Worm (Caenorhabditis elegans) whole organism, L4 larva: ENCODE measurements around the gene cec-1.

ENCODE experiments used
- D1046.2 ChIP-seq: fragments of 200-800 bp; sonication (Bioruptor generic); IDR thresholded peaks from 2 replicates; pipeline ENCODE4 v1.3.6; 2022; ENCODE audit warnings: missing genetic modification characterization, missing compliant biosample characterization
- F10B5.3 ChIP-seq: sonication (generic microtip); optimal IDR thresholded peaks from 2 replicates; lab custom pipeline; 2016; ENCODE audit warnings: mild to moderate bottlenecking, missing genetic modification characterization, missing compliant biosample characterization
- F26F4.8 ChIP-seq: fragments of 200-800 bp; sonication (Bioruptor generic); conservative IDR thresholded peaks from 2 replicates; pipeline ENCODE4 v1.3.6; 2022; ENCODE audit warnings: missing genetic modification characterization, missing compliant biosample characterization
- F49E8.2 ChIP-seq: sonication (generic microtip); optimal IDR thresholded peaks from 2 replicates; lab custom pipeline; 2016; ENCODE audit warnings: missing compliant biosample characterization, mild to moderate bottlenecking, missing genetic modification characterization, borderline replicate concordance
- R02D3.7 ChIP-seq: fragments of 150-350 bp; sonication (generic microtip); optimal IDR thresholded peaks from 3 replicates; lab custom pipeline; 2014; ENCODE audit warnings: missing biosample characterization, missing genetic modification characterization
- T20F7.1 ChIP-seq: fragments of 200-800 bp; sonication (Bioruptor generic); optimal IDR thresholded peaks from 2 replicates; lab custom pipeline; 2018; ENCODE audit warnings: mild to moderate bottlenecking, missing genetic modification characterization, missing compliant biosample characterization
- Y48G9A.11 ChIP-seq: fragments of 200-800 bp; sonication (Bioruptor generic); IDR thresholded peaks from 2 replicates; pipeline ENCODE4 v1.3.6; 2022; ENCODE audit warnings: missing genetic modification reagents, missing genetic modification characterization, missing compliant biosample characterization
- Y75B8A.6 ChIP-seq: fragments of 200-800 bp; sonication (Bioruptor generic); IDR thresholded peaks from 2 replicates; pipeline ENCODE4 v1.3.6; 2022; ENCODE audit warnings: missing genetic modification reagents, missing genetic modification characterization, missing compliant biosample characterization
- ZK546.5 ChIP-seq, 2 experiments: sonication (generic microtip); optimal IDR thresholded peaks; 2 replicates each; lab custom pipeline; 2017; ENCODE audit warnings: missing biosample characterization in 2 of 2, missing genetic modification characterization in 2 of 2
- aha-1 ChIP-seq: fragments of 150-350 bp; peaks from one replicate; lab custom pipeline; 2014; ENCODE audit warnings: missing biosample characterization, missing genetic modification characterization
- aly-2 ChIP-seq: sonication (generic microtip); optimal IDR thresholded peaks from 2 replicates; lab custom pipeline; 2018; ENCODE audit warnings: missing biosample characterization, missing genetic modification characterization
- arid-1 ChIP-seq: fragments of 200-800 bp; sonication (Bioruptor generic); conservative IDR thresholded peaks from 2 replicates; pipeline ENCODE4 v1.3.6; 2022; ENCODE audit warnings: missing genetic modification reagents, missing genetic modification characterization, missing compliant biosample characterization
- attf-4 ChIP-seq: sonication (generic microtip); optimal IDR thresholded peaks from 3 replicates; lab custom pipeline; 2017; ENCODE audit warnings: missing biosample characterization, missing genetic modification characterization
- ceh-62 ChIP-seq: sonication (generic microtip); optimal IDR thresholded peaks from 2 replicates; lab custom pipeline; 2017; ENCODE audit warnings: missing biosample characterization, missing genetic modification characterization
- ces-1 ChIP-seq: fragments of 150-350 bp; sonication (generic microtip); optimal IDR thresholded peaks from 4 replicates; lab custom pipeline; 2014; ENCODE audit warnings: missing biosample characterization, missing genetic modification reagents, missing genetic modification characterization
- daf-12 ChIP-seq: fragments of 150-350 bp; optimal IDR thresholded peaks from 2 replicates; lab custom pipeline; 2014; ENCODE audit warnings: missing biosample characterization, missing genetic modification reagents, missing genetic modification characterization
- daf-19 ChIP-seq: fragments of 200-800 bp; sonication (Bioruptor generic); conservative IDR thresholded peaks from 2 replicates; pipeline ENCODE4 v1.3.6; 2022; ENCODE audit warnings: missing genetic modification characterization, missing compliant biosample characterization
- dmd-6 ChIP-seq: fragments of 200-800 bp; sonication (Bioruptor generic); IDR thresholded peaks from 2 replicates; pipeline ENCODE4 v1.3.6; 2022; ENCODE audit warnings: missing genetic modification reagents, missing genetic modification characterization, missing compliant biosample characterization
- dmd-8 ChIP-seq: fragments of 200-800 bp; sonication (Bioruptor generic); IDR thresholded peaks from 2 replicates; pipeline ENCODE4 v1.3.6; 2022; ENCODE audit warnings: missing genetic modification characterization, missing compliant biosample characterization
- dpl-1 ChIP-seq: fragments of 150-350 bp; optimal IDR thresholded peaks from 2 replicates; lab custom pipeline; 2014; ENCODE audit warnings: missing biosample characterization, missing genetic modification reagents, missing genetic modification characterization
- dve-1 ChIP-seq: sonication (generic microtip); optimal IDR thresholded peaks from 2 replicates; lab custom pipeline; 2017; ENCODE audit warnings: antibody characterized with exemption, mild to moderate bottlenecking, missing genetic modification characterization, missing compliant biosample characterization; ENCODE audit not compliant: insufficient read depth
- fkh-10 ChIP-seq: fragments of 150-350 bp; optimal IDR thresholded peaks from 2 replicates; lab custom pipeline; 2014; ENCODE audit warnings: missing biosample characterization, missing genetic modification reagents, missing genetic modification characterization
- fos-1 ChIP-seq: fragments of 150-350 bp; optimal IDR thresholded peaks from 2 replicates; lab custom pipeline; 2014; ENCODE audit warnings: missing biosample characterization, missing genetic modification characterization
- hlh-11 ChIP-seq: fragments of 200-800 bp; sonication (Bioruptor generic); optimal IDR thresholded peaks from 2 replicates; lab custom pipeline; 2018; ENCODE audit warnings: mild to moderate bottlenecking, missing genetic modification characterization, missing compliant biosample characterization
- hlh-30 ChIP-seq: sonication (generic microtip); optimal IDR thresholded peaks from 2 replicates; lab custom pipeline; 2017; ENCODE audit warnings: antibody characterized with exemption, mild to moderate bottlenecking, missing genetic modification characterization, missing compliant biosample characterization; ENCODE audit not compliant: insufficient read depth
- lin-1 ChIP-seq: fragments of 200-800 bp; sonication (Bioruptor generic); IDR thresholded peaks from 2 replicates; pipeline ENCODE4 v1.3.6; 2022; ENCODE audit warnings: missing genetic modification reagents, missing genetic modification characterization, missing compliant biosample characterization
- lin-29 ChIP-seq: fragments of 200-800 bp; sonication (Bioruptor generic); IDR thresholded peaks from 2 replicates; pipeline ENCODE4 v1.3.6; 2022; ENCODE audit warnings: missing genetic modification reagents, missing genetic modification characterization, missing compliant biosample characterization
- lin-38 ChIP-seq: fragments of 200-800 bp; sonication (Bioruptor generic); IDR thresholded peaks from 2 replicates; pipeline ENCODE4 v1.3.6; 2022; ENCODE audit warnings: missing genetic modification reagents, missing genetic modification characterization, missing compliant biosample characterization
- lin-39 ChIP-seq: fragments of 150-350 bp; optimal IDR thresholded peaks from 2 replicates; lab custom pipeline; 2014; ENCODE audit warnings: missing biosample characterization, missing genetic modification reagents, missing genetic modification characterization
- lsy-2 ChIP-seq, 2 experiments: fragments of 150-350 bp in 1 of 2; sonication (generic microtip) in 1 of 2; optimal IDR thresholded peaks; 2 replicates each; lab custom pipeline; 2014 to 2017; ENCODE audit warnings: missing biosample characterization in 2 of 2, missing genetic modification characterization in 2 of 2
- madf-5 ChIP-seq, 2 experiments: fragments of 200-800 bp; sonication (Bioruptor generic); IDR thresholded peaks; 2 replicates each; pipeline ENCODE4 v1.3.6; 2022; ENCODE audit warnings: missing compliant biosample characterization in 2 of 2, missing genetic modification characterization in 2 of 2
- mdt-29 ChIP-seq: fragments of 200-800 bp; sonication (Bioruptor generic); IDR thresholded peaks from 2 replicates; pipeline ENCODE4 v1.3.6; 2022; ENCODE audit warnings: missing genetic modification reagents, missing genetic modification characterization, missing compliant biosample characterization
- mep-1 ChIP-seq: fragments of 150-350 bp; sonication (generic microtip); optimal IDR thresholded peaks from 3 replicates; lab custom pipeline; 2014; ENCODE audit warnings: missing biosample characterization, missing genetic modification characterization
- mes-2 ChIP-seq: sonication (generic microtip); optimal IDR thresholded peaks from 2 replicates; lab custom pipeline; 2016; ENCODE audit warnings: missing genotype, mild to moderate bottlenecking, missing genetic modification characterization, missing compliant biosample characterization; ENCODE audit not compliant: poor library complexity, severe bottlenecking
- nhr-102 ChIP-seq: sonication (generic microtip); optimal IDR thresholded peaks from 2 replicates; lab custom pipeline; 2016; ENCODE audit warnings: mild to moderate bottlenecking, missing genetic modification characterization, moderate library complexity, missing compliant biosample characterization
- nhr-111 ChIP-seq: fragments of 200-800 bp; sonication (Bioruptor generic); optimal IDR thresholded peaks from 2 replicates; lab custom pipeline; 2018; ENCODE audit warnings: mild to moderate bottlenecking, missing genetic modification characterization, missing compliant biosample characterization
- nhr-28 ChIP-seq: fragments of 150-350 bp; optimal IDR thresholded peaks from 2 replicates; lab custom pipeline; 2014; ENCODE audit warnings: missing biosample characterization, missing genetic modification characterization
- nhr-42 ChIP-seq: fragments of 200-800 bp; sonication (Bioruptor generic); IDR thresholded peaks from 2 replicates; pipeline ENCODE4 v1.3.6; 2022; ENCODE audit warnings: missing genetic modification characterization, missing compliant biosample characterization
- nhr-48 ChIP-seq: sonication (generic microtip); optimal IDR thresholded peaks from 2 replicates; lab custom pipeline; 2016; ENCODE audit warnings: mild to moderate bottlenecking, missing genetic modification characterization, missing compliant biosample characterization
- nhr-76 ChIP-seq: fragments of 150-350 bp; optimal IDR thresholded peaks from 2 replicates; lab custom pipeline; 2014; ENCODE audit warnings: missing biosample characterization, missing genetic modification characterization
- rbr-2 ChIP-seq: sonication (generic microtip); optimal IDR thresholded peaks from 2 replicates; lab custom pipeline; 2016; ENCODE audit warnings: missing genotype, missing genetic modification characterization, missing compliant biosample characterization
- saeg-2 ChIP-seq: fragments of 200-800 bp; sonication (Bioruptor generic); IDR thresholded peaks from 2 replicates; pipeline ENCODE4 v1.3.6; 2022; ENCODE audit warnings: missing genetic modification reagents, missing genetic modification characterization, missing compliant biosample characterization
- sdz-12 ChIP-seq: fragments of 200-800 bp; sonication (Bioruptor generic); optimal IDR thresholded peaks from 2 replicates; lab custom pipeline; 2018; ENCODE audit warnings: mild to moderate bottlenecking, missing genetic modification characterization, missing compliant biosample characterization
- set-16 ChIP-seq: fragments of 200-800 bp; sonication (Bioruptor generic); IDR thresholded peaks from 2 replicates; pipeline ENCODE4 v1.3.6; 2022; ENCODE audit warnings: missing genetic modification reagents, missing genetic modification characterization, missing compliant biosample characterization
- skn-1 ChIP-seq: fragments of 150-350 bp; optimal IDR thresholded peaks from 2 replicates; lab custom pipeline; 2014; ENCODE audit warnings: missing biosample characterization, missing genetic modification characterization
- snpc-1.2 ChIP-seq: fragments of 200-800 bp; sonication (Bioruptor generic); IDR thresholded peaks from 2 replicates; pipeline ENCODE4 v1.3.6; 2022; ENCODE audit warnings: missing genetic modification reagents, missing genetic modification characterization, missing compliant biosample characterization
- snpc-4 ChIP-seq: fragments of 150-350 bp; optimal IDR thresholded peaks from 2 replicates; lab custom pipeline; 2014; ENCODE audit warnings: missing biosample characterization, missing genetic modification characterization
- spr-1 ChIP-seq: sonication (generic microtip); optimal IDR thresholded peaks from 2 replicates; lab custom pipeline; 2016; ENCODE audit warnings: mild to moderate bottlenecking, missing genetic modification characterization, missing compliant biosample characterization
- tag-97 ChIP-seq: fragments of 200-800 bp; sonication (Bioruptor generic); IDR thresholded peaks from 2 replicates; pipeline ENCODE4 v1.3.6; 2022; ENCODE audit warnings: missing genetic modification characterization, missing compliant biosample characterization
- tra-1 ChIP-seq: fragments of 200-800 bp; sonication (Bioruptor generic); IDR thresholded peaks from 2 replicates; pipeline ENCODE4 v1.3.6; 2022; ENCODE audit warnings: missing genetic modification reagents, missing genetic modification characterization, missing compliant biosample characterization
- zag-1 ChIP-seq: fragments of 150-350 bp; optimal IDR thresholded peaks from 2 replicates; lab custom pipeline; 2014; ENCODE audit warnings: missing biosample characterization, missing genetic modification characterization
- zip-11 ChIP-seq: fragments of 200-800 bp; sonication (Bioruptor generic); IDR thresholded peaks from 2 replicates; pipeline ENCODE4 v1.3.6; 2022; ENCODE audit warnings: missing genetic modification characterization, missing compliant biosample characterization
- zip-2 ChIP-seq: fragments of 150-350 bp; optimal IDR thresholded peaks from 2 replicates; lab custom pipeline; 2014; ENCODE audit warnings: missing biosample characterization, missing genetic modification characterization

The cec-1 gene

DNA sequence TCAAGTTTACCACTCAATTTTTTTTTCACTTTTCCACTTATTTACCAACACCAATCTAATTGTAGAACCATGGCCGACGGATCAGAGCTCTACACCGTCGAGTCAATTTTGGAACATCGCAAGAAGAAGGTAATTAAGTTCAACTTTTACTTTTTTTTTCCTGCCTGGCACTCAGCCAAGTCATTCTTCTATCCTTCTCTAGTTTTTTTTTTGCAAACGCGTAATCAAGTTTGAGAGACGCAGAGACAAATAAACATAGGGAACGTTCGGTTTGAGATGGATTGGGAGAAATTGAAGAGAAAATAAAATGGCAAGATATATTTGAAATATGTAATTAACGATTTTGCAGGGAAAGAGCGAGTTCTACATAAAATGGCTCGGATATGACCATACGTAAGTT, at the start of gene cec-1:
Gene cec-1 (plus strand): TSS at position 63 of the 400 bp plus-strand sequence.
- TF ChIP-seq nhr-48 (tag; lab: Kevin White, UChicago) (no peak), nhr-102 (no peak), sdz-12 (no peak), aha-1 (tag; lab: Kevin White, UChicago) (no peak), lin-29 (GFP tag; lab: Robert Waterston, UW) (no peak), zip-11 (no peak), nhr-111 (GFP tag; lab: Kevin White, UChicago) (no peak), mdt-29 (GFP tag; lab: Robert Waterston, UW) (no peak), F49E8.2 (tag; lab: Kevin White, UChicago) (no peak), Y48G9A.11 (no peak), set-16 (GFP tag; lab: Robert Waterston, UW) (no peak), dpl-1 (GFP tag; lab: Kevin White, UChicago) (no peak), aly-2 (tag; lab: Kevin White, UChicago) (no peak), nhr-42 (GFP tag; lab: Robert Waterston, UW) (no peak), skn-1 (tag; lab: Kevin White, UChicago) (no peak), lin-39 (tag; lab: Kevin White, UChicago) (no peak), saeg-2 (GFP tag; lab: Robert Waterston, UW) (no peak), zag-1 (tag; lab: Kevin White, UChicago) (no peak), ces-1 (GFP tag; lab: Kevin White, UChicago) (peak; percentile 57), hlh-11 (tag; lab: Kevin White, UChicago) (peak; percentile 8), zip-2 (tag; lab: Kevin White, UChicago) (no peak), madf-5 (GFP tag; IDR thresholded peaks at IDR 0.05; lab: Robert Waterston, UW) (no peak), tag-97 (GFP tag; lab: Robert Waterston, UW) (no peak), snpc-1.2 (no peak), F26F4.8 (GFP tag; lab: Robert Waterston, UW) (no peak), daf-19 (GFP tag; lab: Robert Waterston, UW) (no peak), daf-12 (tag; lab: Kevin White, UChicago) (no peak), nhr-28 (tag; lab: Kevin White, UChicago) (peak; percentile 30), fkh-10 (GFP tag; lab: Kevin White, UChicago) (no peak), ZK546.5 (tag; optimal IDR thresholded peaks at IDR 0.05; lab: Kevin White, UChicago) (no peak), fos-1 (tag; lab: Kevin White, UChicago) (no peak), F10B5.3 (tag; lab: Kevin White, UChicago) (no peak), snpc-4 (no peak), rbr-2 (no peak), nhr-76 (tag; lab: Kevin White, UChicago) (no peak), Y75B8A.6 (GFP tag; lab: Robert Waterston, UW) (no peak), dmd-6 (GFP tag; lab: Robert Waterston, UW) (no peak), mes-2 (tag; lab: Kevin White, UChicago) (peak; percentile 12), R02D3.7 (tag; lab: Kevin White, UChicago) (no peak), arid-1 (GFP tag; lab: Robert Waterston, UW) (no peak), hlh-30 (tag; lab: Kevin White, UChicago) (no peak), attf-4 (tag; lab: Kevin White, UChicago) (no peak), lin-1 (GFP tag; lab: Robert Waterston, UW) (no peak), spr-1 (tag; lab: Kevin White, UChicago) (no peak), ceh-62 (tag; lab: Kevin White, UChicago) (no peak), dve-1 (tag; lab: Kevin White, UChicago) (peak; percentile 44), T20F7.1 (GFP tag; lab: Kevin White, UChicago) (no peak), dmd-8 (no peak), mep-1 (tag; lab: Kevin White, UChicago) (peak; percentile 10), D1046.2 (GFP tag; lab: Robert Waterston, UW) (no peak), tra-1 (no peak), lin-38 (GFP tag; lab: Robert Waterston, UW) (no peak), lsy-2 (tag; optimal IDR thresholded peaks at IDR 0.05; lab: Kevin White, UChicago) (peak in 1 of 2 experiments; percentile 52)
